Worm (Caenorhabditis elegans) whole organism, late embryonic: ENCODE data around the gene C01B10.3.
A peak's percentile ranks its signal among the peaks of the same experiment; 100 is the strongest.
"Not testable (repeated sequence)": the region's sequence is repeated elsewhere in the genome, so short reads cannot be mapped to it uniquely, and the experiment has no call there.

Experiments used
- C08G9.2 ChIP-seq: sonication (generic microtip); optimal IDR thresholded peaks from 2 replicates; lab custom pipeline; 2016; ENCODE audit warnings: mild to moderate bottlenecking, missing genetic modification characterization, moderate library complexity, missing compliant biosample characterization
- T23F11.4 ChIP-seq: fragments of 200-800 bp; sonication (Bioruptor generic); optimal IDR thresholded peaks from 2 replicates; lab custom pipeline; 2018; ENCODE audit warnings: mild to moderate bottlenecking, missing genetic modification characterization, missing compliant biosample characterization
- Y22D7AL.16 ChIP-seq: sonication (generic microtip); optimal IDR thresholded peaks from 2 replicates; lab custom pipeline; 2016; ENCODE audit warnings: missing genetic modification characterization, missing compliant biosample characterization
- ama-1 ChIP-seq: fragments of 150-350 bp; optimal IDR thresholded peaks from 2 replicates; lab custom pipeline; 2014
- ceh-18 ChIP-seq: sonication (generic microtip); optimal IDR thresholded peaks from 2 replicates; lab custom pipeline; 2016; ENCODE audit warnings: missing genetic modification characterization, missing compliant biosample characterization
- ceh-34 ChIP-seq: sonication (generic microtip); optimal IDR thresholded peaks from 2 replicates; lab custom pipeline; 2016; ENCODE audit warnings: mild to moderate bottlenecking, missing genetic modification characterization, missing compliant biosample characterization
- ceh-48 ChIP-seq: sonication (generic microtip); optimal IDR thresholded peaks from 2 replicates; lab custom pipeline; 2016; ENCODE audit warnings: missing genetic modification characterization, inconsistent platforms, missing compliant biosample characterization
- ceh-6 ChIP-seq: fragments of 200-800 bp; sonication (Bioruptor generic); optimal IDR thresholded peaks from 2 replicates; lab custom pipeline; 2018; ENCODE audit warnings: mild to moderate bottlenecking, missing genetic modification characterization, missing compliant biosample characterization
- ceh-9 ChIP-seq: sonication (generic microtip); optimal IDR thresholded peaks from 2 replicates; lab custom pipeline; 2016; ENCODE audit warnings: mild to moderate bottlenecking, missing genetic modification characterization, inconsistent platforms, missing compliant biosample characterization
- che-1 ChIP-seq: sonication (generic microtip); optimal IDR thresholded peaks from 2 replicates; lab custom pipeline; 2016; ENCODE audit warnings: mild to moderate bottlenecking, missing genetic modification characterization, missing compliant biosample characterization
- dmd-4 ChIP-seq: sonication (generic microtip); optimal IDR thresholded peaks from 2 replicates; lab custom pipeline; 2016; ENCODE audit warnings: borderline replicate concordance, missing genetic modification characterization, missing compliant biosample characterization
- dve-1 ChIP-seq: sonication (generic microtip); optimal IDR thresholded peaks from 2 replicates; lab custom pipeline; 2017; ENCODE audit warnings: antibody characterized with exemption, mild to moderate bottlenecking, missing genetic modification characterization, missing compliant biosample characterization
- elt-2 ChIP-seq: sonication (generic microtip); optimal IDR thresholded peaks from 2 replicates; lab custom pipeline; 2016; ENCODE audit warnings: missing genetic modification reagents, missing genetic modification characterization, missing compliant biosample characterization
- elt-4 ChIP-seq: sonication (generic microtip); optimal IDR thresholded peaks from 2 replicates; lab custom pipeline; 2016; ENCODE audit warnings: missing genetic modification characterization, missing compliant biosample characterization
- ets-4 ChIP-seq: sonication (generic microtip); optimal IDR thresholded peaks from 2 replicates; lab custom pipeline; 2016; ENCODE audit warnings: missing genetic modification characterization, missing compliant biosample characterization
- fax-1 ChIP-seq: sonication (generic microtip); optimal IDR thresholded peaks from 2 replicates; lab custom pipeline; 2016; ENCODE audit warnings: missing genotype, missing genetic modification characterization, missing compliant biosample characterization
- fkh-10 ChIP-seq: fragments of 150-350 bp; optimal IDR thresholded peaks from 2 replicates; lab custom pipeline; 2014; ENCODE audit warnings: missing biosample characterization, missing genetic modification reagents, missing genetic modification characterization
- gmeb-2 ChIP-seq: sonication (generic microtip); optimal IDR thresholded peaks from 2 replicates; lab custom pipeline; 2016; ENCODE audit warnings: missing genetic modification characterization, inconsistent platforms, missing compliant biosample characterization
- hlh-13 ChIP-seq: fragments of 200-800 bp; sonication (Bioruptor generic); optimal IDR thresholded peaks from 2 replicates; lab custom pipeline; 2018; ENCODE audit warnings: mild to moderate bottlenecking, missing genetic modification characterization, missing compliant biosample characterization
- hlh-15 ChIP-seq: sonication (generic microtip); optimal IDR thresholded peaks from 2 replicates; lab custom pipeline; 2016; ENCODE audit warnings: missing genetic modification characterization, missing compliant biosample characterization
- hlh-30 ChIP-seq: sonication (generic microtip); optimal IDR thresholded peaks from 2 replicates; lab custom pipeline; 2017; ENCODE audit warnings: antibody characterized with exemption, missing genetic modification characterization, missing compliant biosample characterization; ENCODE audit not compliant: insufficient read depth
- hlh-6 ChIP-seq: sonication (generic microtip); optimal IDR thresholded peaks from 2 replicates; lab custom pipeline; 2016; ENCODE audit warnings: missing genotype, missing genetic modification characterization, missing compliant biosample characterization
- madf-2 ChIP-seq: sonication (generic microtip); optimal IDR thresholded peaks from 2 replicates; lab custom pipeline; 2017; ENCODE audit warnings: missing genetic modification characterization, missing compliant biosample characterization
- nhr-11 ChIP-seq: fragments of 150-350 bp; optimal IDR thresholded peaks from 2 replicates; lab custom pipeline; 2014; ENCODE audit warnings: missing biosample characterization, missing genetic modification characterization
- nhr-232 ChIP-seq: sonication (generic microtip); optimal IDR thresholded peaks from 2 replicates; lab custom pipeline; 2016; ENCODE audit warnings: missing genetic modification characterization, missing compliant biosample characterization
- npax-4 ChIP-seq: sonication (generic microtip); optimal IDR thresholded peaks from 2 replicates; lab custom pipeline; 2016; ENCODE audit warnings: missing genetic modification characterization, missing compliant biosample characterization
- pag-3 ChIP-seq: sonication (generic microtip); optimal IDR thresholded peaks from 2 replicates; lab custom pipeline; 2016; ENCODE audit warnings: missing compliant biosample characterization, missing genetic modification characterization, borderline replicate concordance
- pha-4 ChIP-seq: fragments of 150-350 bp; optimal IDR thresholded peaks from 2 replicates; lab custom pipeline; 2018; ENCODE audit warnings: missing biosample characterization, missing genetic modification reagents, missing genetic modification characterization
- pqm-1 ChIP-seq: sonication (generic microtip); optimal IDR thresholded peaks from 2 replicates; lab custom pipeline; 2016; ENCODE audit warnings: missing genetic modification characterization, missing compliant biosample characterization
- rnt-1 ChIP-seq: sonication (generic microtip); optimal IDR thresholded peaks from 2 replicates; lab custom pipeline; 2016; ENCODE audit warnings: missing genetic modification characterization, missing compliant biosample characterization
- syd-9 ChIP-seq: sonication (generic microtip); optimal IDR thresholded peaks from 2 replicates; lab custom pipeline; 2016; ENCODE audit warnings: mild to moderate bottlenecking, missing genetic modification characterization, moderate library complexity, missing compliant biosample characterization
- tbx-2 ChIP-seq: sonication (generic microtip); optimal IDR thresholded peaks from 2 replicates; lab custom pipeline; 2016; ENCODE audit warnings: missing genetic modification characterization, missing compliant biosample characterization
- tbx-7 ChIP-seq: sonication (generic microtip); optimal IDR thresholded peaks from 2 replicates; lab custom pipeline; 2016; ENCODE audit warnings: missing genotype, missing genetic modification characterization, missing compliant biosample characterization
- ttx-3 ChIP-seq: sonication (generic microtip); optimal IDR thresholded peaks from 2 replicates; lab custom pipeline; 2016; ENCODE audit warnings: missing genetic modification reagents, missing genetic modification characterization, missing compliant biosample characterization
- zip-5 ChIP-seq: sonication (generic microtip); optimal IDR thresholded peaks from 2 replicates; lab custom pipeline; 2016; ENCODE audit warnings: missing genetic modification characterization, missing compliant biosample characterization
- ztf-16 ChIP-seq: sonication (generic microtip); optimal IDR thresholded peaks from 2 replicates; lab custom pipeline; 2017; ENCODE audit warnings: missing genetic modification characterization, missing compliant biosample characterization

The C01B10.3 gene

ce11 chrIV:6602376-6602775 lies 18.8 kb downstream of the C01B10.3 start, which contains the start of gene F15B10.3:
Gene F15B10.3, plus strand, starts transcription at chrIV:6602676.
- TF ChIP-seq ceh-6 (GFP tag; lab: Kevin White, UChicago), result no peak
- no peak for TF ChIP-seq ceh-48 (tag; lab: Kevin White, UChicago)
- no peak for TF ChIP-seq npax-4 (tag; lab: Kevin White, UChicago)
- TF ChIP-seq pqm-1 (tag; lab: Kevin White, UChicago), result no peak
- TF ChIP-seq dmd-4, result no peak
- TF ChIP-seq Y22D7AL.16 (tag; lab: Kevin White, UChicago), result no peak
- TF ChIP-seq elt-2, result no peak
- TF ChIP-seq zip-5, result no peak
- no peak for TF ChIP-seq hlh-13 (GFP tag; lab: Kevin White, UChicago)
- TF ChIP-seq gmeb-2 (tag; lab: Kevin White, UChicago), result no peak
- TF ChIP-seq hlh-15 (tag; lab: Kevin White, UChicago), result no peak
- TF ChIP-seq dve-1 (tag; lab: Kevin White, UChicago), result no peak
- no peak for TF ChIP-seq elt-4
- no peak for TF ChIP-seq madf-2
- no peak for TF ChIP-seq hlh-6 (tag; lab: Kevin White, UChicago)
- no peak for TF ChIP-seq fkh-10 (GFP tag; lab: Kevin White, UChicago)
- no peak for TF ChIP-seq ets-4 (tag; lab: Kevin White, UChicago)
- no peak for TF ChIP-seq tbx-7 (tag; lab: Kevin White, UChicago)
- no peak for TF ChIP-seq ttx-3 (tag; lab: Kevin White, UChicago)
- TF ChIP-seq C08G9.2, result no peak
- TF ChIP-seq, all 69 proteins: peak for 0

DNA sequence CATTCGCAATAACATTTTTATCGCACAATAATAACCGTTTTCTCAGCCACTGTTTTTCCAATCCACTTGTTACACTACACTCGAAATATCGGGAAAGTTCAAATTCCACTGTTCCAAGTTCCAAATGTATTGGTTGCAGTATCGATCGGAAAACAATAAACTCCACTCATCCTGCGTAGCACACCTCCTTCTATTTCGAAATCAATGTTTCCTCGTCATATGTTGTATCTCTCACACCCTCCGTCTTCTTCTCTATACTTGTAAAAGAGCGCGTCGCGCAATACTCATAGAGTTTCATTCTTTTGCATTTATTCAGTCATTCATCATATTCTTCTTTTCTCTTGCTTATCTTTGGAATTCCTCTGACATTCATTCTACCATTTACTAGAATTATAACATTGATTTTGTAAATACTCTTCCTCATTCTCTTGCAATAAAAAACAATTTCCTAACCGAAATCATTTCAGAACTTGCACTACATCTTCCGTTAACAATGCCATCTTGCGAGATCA lies 19.9 kb downstream of the C01B10.3 start, which contains the start of gene sup-36:
TSS of gene sup-36 (plus strand) at position 462 of the 512 bp plus-strand sequence.
- TF ChIP-seq ama-1 (lab: Kevin White, UChicago) (no peak), hlh-30 (tag; lab: Kevin White, UChicago) (peak; percentile 5), ceh-9 (no peak), nhr-11 (tag; lab: Kevin White, UChicago) (no peak), ceh-48 (tag; lab: Kevin White, UChicago) (peak; percentile 40), ceh-18 (no peak), tbx-2 (tag; lab: Kevin White, UChicago) (no peak), ceh-34 (tag; lab: Kevin White, UChicago) (no peak)

ce11 chrIV:6599447-6599846 lies 21.7 kb downstream of the C01B10.3 start, which contains the start of gene F38A5.8:
Gene F38A5.8, plus strand, starts transcription at chrIV:6599747.
- TF ChIP-seq ttx-3 (tag; lab: Kevin White, UChicago), result no peak
- no peak for TF ChIP-seq pha-4 (tag; lab: Kevin White, UChicago)
- no peak for TF ChIP-seq ets-4 (tag; lab: Kevin White, UChicago)
- no peak for TF ChIP-seq dmd-4
- no peak for TF ChIP-seq T23F11.4 (GFP tag; lab: Kevin White, UChicago)
- TF ChIP-seq fax-1 (tag; lab: Kevin White, UChicago), result no peak
- TF ChIP-seq che-1, result no peak
- TF ChIP-seq ceh-6 (GFP tag; lab: Kevin White, UChicago), result no peak
- no peak for TF ChIP-seq nhr-232 (tag; lab: Kevin White, UChicago)
- TF ChIP-seq syd-9 (tag; lab: Kevin White, UChicago), result no peak
- no peak for TF ChIP-seq pag-3 (tag; lab: Kevin White, UChicago)
- no peak for TF ChIP-seq npax-4 (tag; lab: Kevin White, UChicago)
- TF ChIP-seq hlh-30 (tag; lab: Kevin White, UChicago), result no peak
- no peak for TF ChIP-seq hlh-15 (tag; lab: Kevin White, UChicago)
- no peak for TF ChIP-seq madf-2
- TF ChIP-seq, all 69 proteins: peak for 0

DNA sequence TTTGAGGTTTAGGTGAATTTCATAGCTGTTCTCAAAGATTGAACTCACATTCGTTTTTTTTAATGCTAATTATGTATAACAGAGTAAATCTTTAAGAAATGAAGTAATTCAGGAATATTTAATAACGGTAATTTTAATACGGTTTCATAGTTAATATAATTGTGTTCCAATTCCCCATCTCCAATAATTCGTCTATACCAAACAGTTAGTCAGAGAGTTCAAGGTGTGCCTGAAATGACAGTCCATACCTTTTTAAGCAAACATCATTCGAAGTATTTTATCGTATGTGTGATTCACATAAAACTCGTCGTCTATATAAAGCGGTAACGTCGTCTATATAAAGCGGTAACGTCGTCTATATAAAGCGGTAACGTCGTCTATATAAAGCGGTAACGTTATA lies 22.4 kb downstream of the C01B10.3 start, which contains the start of gene nspb-5:
TSS of gene nspb-5 (plus strand) at position 301 of the 400 bp plus-strand sequence.
- TF ChIP-seq rnt-1, ceh-34, ztf-16 (tag; lab: Kevin White, UChicago): not testable (repeated sequence)
